Worm (Caenorhabditis elegans): ENCODE results near the gene fbxa-107.

fbxa-107 gene

DNA sequence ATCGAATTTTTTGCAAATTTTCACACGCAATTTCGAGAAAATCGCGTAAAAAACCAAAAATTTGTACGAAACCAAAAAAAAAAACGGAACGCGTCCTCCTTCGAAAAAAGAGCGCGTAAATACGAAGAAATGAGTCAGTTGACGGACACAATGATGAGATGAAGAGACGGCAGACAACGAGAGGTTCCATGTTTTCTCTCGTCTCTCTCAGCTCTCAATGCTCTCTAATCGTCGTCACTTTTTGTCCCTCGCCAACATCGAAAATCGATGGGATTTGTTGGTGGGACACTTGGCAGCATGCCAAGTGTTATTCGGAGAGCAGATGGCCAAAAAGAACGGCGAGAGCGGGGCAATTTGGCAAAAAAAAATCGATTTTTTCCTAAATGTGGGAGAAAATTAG lies 44.6 kb upstream of the fbxa-107 start (continued):
- no peak for TF ChIP-seq hpl-2 (GFP tag; optimal IDR thresholded peaks at IDR 0.05)
- peak; percentile 87 for TF ChIP-seq swsn-7 (tag; optimal IDR thresholded peaks at IDR 0.05)
- peak; percentile 89 for TF ChIP-seq nhr-47 (tag; optimal IDR thresholded peaks at IDR 0.05)
- TF ChIP-seq nhr-11 (tag; optimal IDR thresholded peaks at IDR 0.05) = peak; percentile 79
- TF ChIP-seq alr-1 (tag; optimal IDR thresholded peaks at IDR 0.05; ENCODE audit: borderline replicate concordance) = no peak
- no peak for TF ChIP-seq C16A3.4 (tag; optimal IDR thresholded peaks at IDR 0.05)
- TF ChIP-seq jun-1 (tag; optimal IDR thresholded peaks at IDR 0.05) = peak; percentile 78
- TF ChIP-seq nhr-28 (tag; optimal IDR thresholded peaks at IDR 0.05) = no peak
- no peak for TF ChIP-seq nhr-84 (tag; optimal IDR thresholded peaks at IDR 0.05)
- TF ChIP-seq ztf-4 (tag; optimal IDR thresholded peaks at IDR 0.05) = peak; percentile 62
- peak; percentile 91 for TF ChIP-seq nhr-71 (tag; optimal IDR thresholded peaks at IDR 0.05)
- no peak for TF ChIP-seq elt-2 (tag; optimal IDR thresholded peaks at IDR 0.05)
- peak; percentile 66 for TF ChIP-seq skn-1 (tag; optimal IDR thresholded peaks at IDR 0.05)
- peak in 1 of 2 experiments; percentile 60 for TF ChIP-seq ztf-11 (tag; optimal IDR thresholded peaks at IDR 0.05)
- no peak for TF ChIP-seq sup-37 (GFP tag; optimal IDR thresholded peaks at IDR 0.05)
- TF ChIP-seq zip-4 (GFP tag; optimal IDR thresholded peaks at IDR 0.05) = no peak
- peak; percentile 88 for TF ChIP-seq nhr-19 (GFP tag; conservative IDR thresholded peaks at IDR 0.05)
- peak; percentile 17 for TF ChIP-seq pax-3 (tag; optimal IDR thresholded peaks at IDR 0.05)
- no peak for TF ChIP-seq efl-3 (GFP tag; optimal IDR thresholded peaks at IDR 0.05)
- peak; percentile 99 for TF ChIP-seq lin-14 (GFP tag; optimal IDR thresholded peaks at IDR 0.05)
- peak; percentile 83 for TF ChIP-seq snpc-4 (tag; optimal IDR thresholded peaks at IDR 0.05)
- TF ChIP-seq ceh-88 (GFP tag; IDR thresholded peaks at IDR 0.05) = no peak
- no peak for TF ChIP-seq unc-62 (GFP tag; optimal IDR thresholded peaks at IDR 0.05)
- peak; percentile 17 for TF ChIP-seq lin-15B (tag; optimal IDR thresholded peaks at IDR 0.05)
- TF ChIP-seq rnt-1 (tag; optimal IDR thresholded peaks at IDR 0.05) = peak; percentile 86
- peak; percentile 83 for TF ChIP-seq tbx-2 (tag; optimal IDR thresholded peaks at IDR 0.05)
- TF ChIP-seq irx-1 (tag; optimal IDR thresholded peaks at IDR 0.05) = peak; percentile 54
- TF ChIP-seq F16B12.6 (tag; optimal IDR thresholded peaks at IDR 0.05) = peak; percentile 8

- no peak for TF ChIP-seq pag-3 (tag; optimal IDR thresholded peaks at IDR 0.05; ENCODE audit: borderline replicate concordance, insufficient read depth)
- no peak for TF ChIP-seq C34B4.2 (tag; optimal IDR thresholded peaks at IDR 0.05)
- no peak for TF ChIP-seq ceh-63 (GFP tag; optimal IDR thresholded peaks at IDR 0.05)
- no peak for TF ChIP-seq egl-13 (tag; optimal IDR thresholded peaks at IDR 0.05)
- TF ChIP-seq ceh-90 (tag; optimal IDR thresholded peaks at IDR 0.05) = no peak
- no peak for TF ChIP-seq nhr-11 (tag; optimal IDR thresholded peaks at IDR 0.05)
- no peak for TF ChIP-seq lin-35 (GFP tag; optimal IDR thresholded peaks at IDR 0.05)
Measured at ce11 chrV:18081857-18082256, 41.9 kb upstream of the fbxa-107 start, which contains the start of gene nova-1. TSS of gene nova-1 (minus strand) at chrV:18081957.

DNA sequence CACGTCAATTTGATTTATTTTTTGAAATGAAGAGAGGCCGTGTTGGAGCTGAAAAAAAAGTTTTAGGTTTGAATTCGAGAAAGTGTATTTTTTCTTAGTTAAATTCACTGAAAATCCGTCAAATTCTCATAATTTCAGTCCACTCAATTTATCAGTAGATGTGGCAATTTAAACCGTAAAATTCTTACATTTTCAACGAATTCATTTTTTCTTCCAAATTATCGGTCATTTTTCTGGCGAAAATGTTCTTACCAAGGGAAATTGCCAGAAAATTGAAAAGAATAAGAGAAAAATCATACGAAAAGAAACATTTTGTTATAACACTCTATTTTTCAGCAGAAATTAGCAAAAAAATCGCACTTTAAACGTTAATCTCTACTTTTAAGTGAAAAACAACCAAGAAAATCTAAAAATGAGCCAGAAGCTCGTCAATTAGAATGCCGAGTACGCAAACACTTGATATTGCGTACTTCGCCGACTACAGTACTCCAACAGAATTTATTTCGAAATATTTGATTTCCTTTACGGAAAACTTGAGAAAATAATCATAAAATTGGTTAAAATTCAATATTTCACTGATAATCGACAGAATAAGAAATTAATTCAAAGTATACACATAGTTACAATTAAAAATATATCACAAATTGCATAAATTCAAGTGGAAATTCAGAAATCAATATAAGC lies 38.4 kb upstream of the fbxa-107 start, which contains the start of gene fbxa-106:
fbxa-106 (minus strand) TSS at position 51 of the 684 bp plus-strand sequence.
- TF ChIP-seq xbp-1 (tag; optimal IDR thresholded peaks at IDR 0.05) (no peak), nhr-11 (tag; optimal IDR thresholded peaks at IDR 0.05) (no peak), pqm-1 (tag; optimal IDR thresholded peaks at IDR 0.05) (no peak), lin-15B (tag; optimal IDR thresholded peaks at IDR 0.05) (no peak), efl-3 (GFP tag; optimal IDR thresholded peaks at IDR 0.05) (no peak), unc-62 (GFP tag; optimal IDR thresholded peaks at IDR 0.05) (no peak), nhr-20 (tag; optimal IDR thresholded peaks at IDR 0.05) (no peak), blmp-1 (tag; optimal IDR thresholded peaks at IDR 0.05) (no peak), egl-27 (tag; optimal IDR thresholded peaks at IDR 0.05) (no peak), nhr-77 (tag; optimal IDR thresholded peaks at IDR 0.05) (no peak), unc-98 (GFP tag; IDR thresholded peaks at IDR 0.05) (no peak), unc-30 (tag; optimal IDR thresholded peaks at IDR 0.05) (no peak), ceh-82 (tag; optimal IDR thresholded peaks at IDR 0.05) (no peak), grh-1 (GFP tag; IDR thresholded peaks at IDR 0.05) (no peak), hlh-4 (tag; optimal IDR thresholded peaks at IDR 0.05) (no peak), elt-3 (tag; optimal IDR thresholded peaks at IDR 0.05) (no peak), aha-1 (tag; optimal IDR thresholded peaks at IDR 0.05) (no peak), fkh-10 (GFP tag; optimal IDR thresholded peaks at IDR 0.05) (no peak)

Data from whole organism, L1 larva.